Fruit fly (Drosophila melanogaster) whole organism, embryonic: ENCODE data around the gene gce.

Source experiments
- Atf-2 ChIP-seq: fragments of 200-800 bp; sonication (Bioruptor generic); optimal IDR thresholded peaks from 2 replicates; lab custom pipeline; 2016; ENCODE audit warnings: missing biosample characterization, missing genetic modification characterization
- Blimp-1 ChIP-seq: fragments of 200-800 bp; sonication (Bioruptor generic); optimal IDR thresholded peaks from 3 replicates; lab custom pipeline; 2018; ENCODE audit warnings: missing biosample characterization, missing genetic modification characterization, mild to moderate bottlenecking, moderate library complexity, missing genetic modification reagents
- CG11085 ChIP-seq: fragments of 200-800 bp; sonication (Bioruptor generic); IDR thresholded peaks from 2 replicates; pipeline ENCODE4 v1.3.6; 2022; ENCODE audit warnings: missing biosample characterization, missing genetic modification characterization
- CG11504 ChIP-seq: fragments of 200-800 bp; sonication (Bioruptor generic); optimal IDR thresholded peaks from 3 replicates; lab custom pipeline; 2019; ENCODE audit warnings: missing biosample characterization, mild to moderate bottlenecking, missing genetic modification characterization, moderate library complexity
- CG15011 ChIP-seq: fragments of 200-800 bp; sonication (Bioruptor generic); optimal IDR thresholded peaks from 3 replicates; lab custom pipeline; 2018; ENCODE audit warnings: missing biosample characterization, mild to moderate bottlenecking, missing genetic modification characterization
- CG1529 ChIP-seq: fragments of 200-800 bp; sonication (Bioruptor generic); optimal IDR thresholded peaks from 3 replicates; lab custom pipeline; 2018; ENCODE audit warnings: missing biosample characterization, missing genetic modification characterization
- CG15479 ChIP-seq: fragments of 200-800 bp; sonication (Bioruptor generic); optimal IDR thresholded peaks from 3 replicates; lab custom pipeline; 2019; ENCODE audit warnings: missing biosample characterization, mild to moderate bottlenecking, missing genetic modification characterization, moderate library complexity
- CG16779 ChIP-seq: fragments of 200-800 bp; sonication (Bioruptor generic); IDR thresholded peaks from 2 replicates; pipeline ENCODE4 v1.3.6; 2022; ENCODE audit warnings: missing biosample characterization, missing genetic modification characterization
- CG16813 ChIP-seq: fragments of 200-800 bp; sonication (Bioruptor generic); IDR thresholded peaks from 3 replicates; pipeline ENCODE4 v1.3.6; 2022; ENCODE audit warnings: missing biosample characterization, missing genetic modification characterization; ENCODE audit not compliant: partially characterized antibody
- CG17612 ChIP-seq: fragments of 200-800 bp; sonication (Bioruptor generic); IDR thresholded peaks from 2 replicates; pipeline ENCODE4 v1.3.6; 2022; ENCODE audit warnings: missing biosample characterization, missing genetic modification characterization
- CG17829 ChIP-seq: fragments of 200-800 bp; optimal IDR thresholded peaks from 2 replicates; lab custom pipeline; 2019; ENCODE audit warnings: missing biosample characterization, mild to moderate bottlenecking, missing genetic modification characterization, moderate library complexity
- CG18011 ChIP-seq: fragments of 200-800 bp; sonication (Bioruptor generic); optimal IDR thresholded peaks from 2 replicates; lab custom pipeline; 2017; ENCODE audit warnings: missing biosample characterization, missing genetic modification characterization, mild to moderate bottlenecking, moderate library complexity, missing genotype
- CG4328 ChIP-seq: fragments of 200-800 bp; sonication (Bioruptor generic); optimal IDR thresholded peaks from 3 replicates; lab custom pipeline; 2017; ENCODE audit warnings: missing biosample characterization, missing genetic modification reagents, missing genetic modification characterization
- CG5953 ChIP-seq: fragments of 200-800 bp; sonication (Bioruptor generic); IDR thresholded peaks from 2 replicates; pipeline ENCODE4 v1.3.6; 2022; ENCODE audit warnings: missing biosample characterization, missing genetic modification characterization
- CG8478 ChIP-seq: fragments of >200 bp; optimal IDR thresholded peaks from 2 replicates; lab custom pipeline; 2018
- CG8765 ChIP-seq: fragments of 200-800 bp; sonication (Bioruptor generic); IDR thresholded peaks from 2 replicates; pipeline ENCODE4 v1.3.6; 2022; ENCODE audit warnings: missing biosample characterization, missing genetic modification characterization
- Dek ChIP-seq: fragments of 200-800 bp; sonication (Bioruptor generic); optimal IDR thresholded peaks from 3 replicates; lab custom pipeline; 2019; ENCODE audit warnings: missing biosample characterization, mild to moderate bottlenecking, missing genetic modification characterization, moderate library complexity
- E2f1 ChIP-seq: fragments of 200-800 bp; sonication (Bioruptor generic); IDR thresholded peaks from 2 replicates; pipeline ENCODE4 v1.3.6; 2022; ENCODE audit warnings: missing biosample characterization, missing genetic modification characterization
- Fer3 ChIP-seq: fragments of 200-800 bp; sonication (Bioruptor generic); optimal IDR thresholded peaks from 2 replicates; lab custom pipeline; 2018; ENCODE audit warnings: missing biosample characterization, mild to moderate bottlenecking, missing genetic modification characterization, moderate library complexity
- Hmx ChIP-seq: fragments of 200-800 bp; sonication (Bioruptor generic); optimal IDR thresholded peaks from 2 replicates; lab custom pipeline; 2016; ENCODE audit warnings: missing biosample characterization, missing genetic modification characterization
- Max ChIP-seq: fragments of 200-800 bp; sonication (Bioruptor generic); optimal IDR thresholded peaks from 2 replicates; lab custom pipeline; 2016; ENCODE audit warnings: missing biosample characterization, mild to moderate bottlenecking, missing genetic modification characterization
- Med ChIP-seq: fragments of 200-800 bp; sonication (Bioruptor generic); peaks from one replicate; lab custom pipeline; 2016; ENCODE audit warnings: missing biosample characterization, missing genetic modification characterization, mild to moderate bottlenecking, inconsistent platforms, moderate library complexity
- Nf-YA ChIP-seq: fragments of 200-800 bp; sonication (Bioruptor generic); IDR thresholded peaks from 2 replicates; pipeline ENCODE4 v1.3.6; 2022; ENCODE audit warnings: missing biosample characterization, missing genetic modification characterization
- Scr ChIP-seq: fragments of 200-800 bp; sonication (Bioruptor generic); IDR thresholded peaks from 2 replicates; pipeline ENCODE4 v1.3.6; 2022; ENCODE audit warnings: missing biosample characterization, missing genetic modification characterization; ENCODE audit not compliant: partially characterized antibody
- Sry-β ChIP-seq: fragments of 200-800 bp; sonication (Bioruptor generic); optimal IDR thresholded peaks from 2 replicates; lab custom pipeline; 2018; ENCODE audit warnings: missing biosample characterization, mild to moderate bottlenecking, missing genetic modification characterization, moderate library complexity
- Sry-δ ChIP-seq: fragments of 200-800 bp; sonication (Bioruptor generic); optimal IDR thresholded peaks from 2 replicates; lab custom pipeline; 2016; ENCODE audit warnings: missing biosample characterization, missing genetic modification characterization
- Ssrp ChIP-seq: fragments of 200-800 bp; sonication (Bioruptor generic); optimal IDR thresholded peaks from 2 replicates; lab custom pipeline; 2018; ENCODE audit warnings: missing biosample characterization, mild to moderate bottlenecking, missing genetic modification characterization, moderate library complexity
- ash1 ChIP-seq: fragments of 200-800 bp; sonication (Bioruptor generic); optimal IDR thresholded peaks from 2 replicates; lab custom pipeline; 2018; ENCODE audit warnings: missing biosample characterization, mild to moderate bottlenecking, missing genetic modification characterization
- crol ChIP-seq: fragments of 200-800 bp; sonication (Bioruptor generic); IDR thresholded peaks from 2 replicates; pipeline ENCODE4 v1.3.6; 2022; ENCODE audit warnings: missing biosample characterization, missing genetic modification characterization
- crp ChIP-seq, 2 experiments: fragments of 200-800 bp; sonication (Bioruptor generic); optimal IDR thresholded peaks; 2 replicates in 1 of 2; 3 replicates in 1 of 2; lab custom pipeline; 2017; ENCODE audit warnings: missing biosample characterization in 2 of 2, missing genetic modification characterization in 2 of 2, mild to moderate bottlenecking in 1 of 2, moderate library complexity in 1 of 2
- dm ChIP-seq: fragments of 200-800 bp; sonication (Bioruptor generic); optimal IDR thresholded peaks from 3 replicates; lab custom pipeline; 2016; ENCODE audit warnings: missing biosample characterization, missing genetic modification characterization
- dpn ChIP-seq, 2 experiments: fragments of 200-800 bp; sonication (Bioruptor generic); optimal IDR thresholded peaks; 3 replicates each; lab custom pipeline; 2016; ENCODE audit warnings: missing biosample characterization in 2 of 2, missing genetic modification characterization in 2 of 2
- ems ChIP-seq: fragments of 200-800 bp; sonication (Bioruptor generic); optimal IDR thresholded peaks from 3 replicates; lab custom pipeline; 2016; ENCODE audit warnings: missing biosample characterization, missing genetic modification characterization
- eve ChIP-seq, 2 experiments: fragments of >200 bp; optimal IDR thresholded peaks; 2 replicates each; lab custom pipeline; 2017; ENCODE audit warnings: missing biosample characterization in 2 of 2, missing genetic modification characterization in 2 of 2
- exex ChIP-seq: fragments of 200-800 bp; sonication (Bioruptor generic); optimal IDR thresholded peaks from 4 replicates; lab custom pipeline; 2018; ENCODE audit warnings: missing biosample characterization, mild to moderate bottlenecking, missing genetic modification characterization, moderate library complexity
- fd96Cb ChIP-seq: fragments of 200-800 bp; sonication (Bioruptor generic); optimal IDR thresholded peaks from 2 replicates; lab custom pipeline; 2018; ENCODE audit warnings: missing biosample characterization, mild to moderate bottlenecking, missing genetic modification characterization, moderate library complexity
- gt ChIP-seq: fragments of 200-800 bp; sonication (Bioruptor generic); IDR thresholded peaks from 2 replicates; pipeline ENCODE4 v1.3.6; 2022; ENCODE audit warnings: missing biosample characterization, missing genetic modification characterization
- ind ChIP-seq: fragments of 200-800 bp; sonication (Bioruptor generic); optimal IDR thresholded peaks from 3 replicates; lab custom pipeline; 2016; ENCODE audit warnings: missing biosample characterization, missing genetic modification characterization
- ken ChIP-seq: fragments of 200-800 bp; sonication (Bioruptor generic); IDR thresholded peaks from 3 replicates; pipeline ENCODE4 v1.3.6; 2022; ENCODE audit warnings: missing biosample characterization, missing genetic modification characterization
- lov ChIP-seq, 2 experiments: fragments of 200-800 bp in 1 of 2; fragments of >200 bp in 1 of 2; sonication (Bioruptor generic) in 1 of 2; IDR thresholded peaks in 1 of 2; optimal IDR thresholded peaks in 1 of 2; 2 replicates in 1 of 2; 3 replicates in 1 of 2; pipeline versions ENCODE4 v1.3.6 to Lab custom; 2017 to 2022; ENCODE audit warnings: missing biosample characterization in 1 of 2, missing genetic modification characterization in 1 of 2
- nerfin-2 ChIP-seq: fragments of 200-800 bp; sonication (Bioruptor generic); IDR thresholded peaks from 2 replicates; pipeline ENCODE4 v1.3.6; 2022; ENCODE audit warnings: missing biosample characterization, missing genetic modification characterization; ENCODE audit not compliant: partially characterized antibody
- pan ChIP-seq, 4 experiments: fragments of >200 bp in 3 of 4; fragments of 200-800 bp in 1 of 4; sonication (Bioruptor generic) in 1 of 4; optimal IDR thresholded peaks in 3 of 4; IDR thresholded peaks in 1 of 4; 2 replicates each; pipeline versions ENCODE4 v1.3.6 to Lab custom; 2017 to 2022; ENCODE audit warnings: missing biosample characterization in 2 of 4, missing genetic modification characterization in 2 of 4, mixed read lengths in 1 of 4
- pita ChIP-seq: fragments of 200-800 bp; sonication (Bioruptor generic); optimal IDR thresholded peaks from 2 replicates; lab custom pipeline; 2017; ENCODE audit warnings: missing biosample characterization, mild to moderate bottlenecking, missing genetic modification characterization
- pnt ChIP-seq: fragments of 200-800 bp; sonication (Bioruptor generic); optimal IDR thresholded peaks from 3 replicates; lab custom pipeline; 2016; ENCODE audit warnings: missing biosample characterization, missing genetic modification characterization
- tin ChIP-seq: fragments of 200-800 bp; sonication (Bioruptor generic); optimal IDR thresholded peaks from 3 replicates; lab custom pipeline; 2016; ENCODE audit warnings: missing biosample characterization, missing genetic modification characterization
- tup ChIP-seq: fragments of 200-800 bp; sonication (Bioruptor generic); optimal IDR thresholded peaks from 2 replicates; lab custom pipeline; 2016; ENCODE audit warnings: missing biosample characterization, mild to moderate bottlenecking, missing genetic modification characterization, moderate library complexity
- twi ChIP-seq: fragments of 200-800 bp; optimal IDR thresholded peaks from 2 replicates; lab custom pipeline; 2019; ENCODE audit warnings: missing biosample characterization, mild to moderate bottlenecking, missing genetic modification characterization, moderate library complexity
- unc-4 ChIP-seq: fragments of 200-800 bp; sonication (Bioruptor generic); IDR thresholded peaks from 2 replicates; pipeline ENCODE4 v1.3.6; 2022; ENCODE audit warnings: missing biosample characterization, missing genetic modification characterization; ENCODE audit not compliant: partially characterized antibody

gce gene

dm6 chrX:15296969-15297816, at the start of gene gce:
Gene gce, plus strand, starts transcription at chrX:15297766.
- TF ChIP-seq CG15479 (GFP tag; lab: Kevin White, UChicago) (no peak), CG17829 (tag; lab: Kevin White, UChicago) (peak; percentile 48), ash1 (no peak), Fer3 (tag; lab: Kevin White, UChicago) (peak; percentile 45), CG8765 (no peak), CG5953 (GFP tag; lab: Robert Waterston, UW) (peak; percentile 8; the same call in 1 of the 2 replicates), Sry-β (GFP tag; lab: Kevin White, UChicago) (no peak), unc-4 (GFP tag; lab: Robert Waterston, UW) (no peak), tin (GFP tag; lab: Kevin White, UChicago) (no peak), exex (tag; lab: Kevin White, UChicago) (no peak), nerfin-2 (GFP tag; lab: Robert Waterston, UW) (no peak), twi (no peak), Dek (tag; lab: Kevin White, UChicago) (peak; percentile 38), ems (no peak), pnt (GFP tag; lab: Kevin White, UChicago) (no peak), E2f1 (GFP tag; lab: Robert Waterston, UW) (no peak), CG4328 (peak; percentile 41), dpn (GFP tag; optimal IDR thresholded peaks at IDR 0.05; lab: Kevin White, UChicago) (no peak), pita (GFP tag; lab: Kevin White, UChicago) (no peak), pan (optimal IDR thresholded peaks at IDR 0.05; lab: Kevin White, UChicago) (no peak), pan (GFP tag; optimal IDR thresholded peaks at IDR 0.05 in 1 of 2, IDR thresholded peaks at IDR 0.05 in 1 of 2) (no peak), Hmx (GFP tag; lab: Kevin White, UChicago) (no peak), crol (peak; percentile 68), CG1529 (no peak), Ssrp (tag; lab: Kevin White, UChicago) (peak; percentile 6), CG17612 (GFP tag; lab: Robert Waterston, UW) (no peak), Nf-YA (no peak), CG18011 (GFP tag; lab: Kevin White, UChicago) (no peak), Sry-δ (GFP tag; lab: Kevin White, UChicago) (no peak), ken (no peak), gt (GFP tag; lab: Robert Waterston, UW) (no peak), Med (GFP tag; lab: Kevin White, UChicago) (peak; percentile 86), crp (GFP tag; optimal IDR thresholded peaks at IDR 0.05; lab: Kevin White, UChicago) (no peak), CG16813 (no peak), lov (optimal IDR thresholded peaks at IDR 0.05; lab: Kevin White, UChicago) (no peak), lov (GFP tag; IDR thresholded peaks at IDR 0.05; lab: Robert Waterston, UW) (no peak), Scr (GFP tag; lab: Robert Waterston, UW) (no peak), dm (no peak), CG15011 (peak; percentile 34), fd96Cb (peak; percentile 31), tup (GFP tag; lab: Kevin White, UChicago) (no peak), Atf-2 (GFP tag; lab: Kevin White, UChicago) (no peak), eve (GFP tag; optimal IDR thresholded peaks at IDR 0.05; lab: Kevin White, UChicago) (no peak), CG11504 (tag; lab: Kevin White, UChicago) (peak; percentile 79), ind (GFP tag; lab: Kevin White, UChicago) (peak; percentile 52), Blimp-1 (GFP tag; lab: Kevin White, UChicago) (peak; percentile 2), Max (GFP tag; lab: Kevin White, UChicago) (peak; percentile 2), CG16779 (GFP tag; lab: Robert Waterston, UW) (no peak), CG8478 (no peak), CG11085 (GFP tag; lab: Robert Waterston, UW) (no peak)
